Worm (Caenorhabditis elegans): ENCODE results near the gene srh-258.

Gene srh-258

DNA sequence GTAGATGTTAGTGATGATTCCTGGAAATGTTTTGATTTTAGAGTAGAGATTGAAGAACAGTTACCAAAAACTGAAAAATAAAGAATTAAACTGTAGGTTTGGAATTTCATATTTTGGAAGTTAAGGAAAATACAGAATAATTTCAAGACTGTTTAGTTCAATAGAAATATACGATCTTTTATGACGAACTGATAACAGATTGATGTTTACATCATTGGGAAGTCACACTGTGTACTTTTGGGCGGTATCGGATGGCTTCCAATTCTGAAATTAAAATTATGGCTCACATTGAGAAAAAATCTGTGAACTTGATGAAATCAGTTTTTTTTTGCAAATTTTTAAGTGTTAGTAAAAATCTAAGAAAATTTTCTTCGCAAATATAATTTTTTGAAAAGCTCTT, 27.5 kb downstream of the srh-258 start, which contains the start of gene T26H5.8:
Gene T26H5.8, minus strand, starts transcription at position 270 of the 400 bp plus-strand sequence.
- peak; percentile 17 for TF ChIP-seq aha-1 (tag)
- TF ChIP-seq ces-1 (GFP tag; optimal IDR thresholded peaks at IDR 0.05): no peak
- no peak for TF ChIP-seq set-16 (GFP tag; IDR thresholded peaks at IDR 0.05)
- no peak for TF ChIP-seq snpc-4 (tag; optimal IDR thresholded peaks at IDR 0.05)
- no peak for TF ChIP-seq jun-1 (tag; optimal IDR thresholded peaks at IDR 0.05)
- no peak for TF ChIP-seq daf-16 (GFP tag; optimal IDR thresholded peaks at IDR 0.05)
- peak; percentile 97 for TF ChIP-seq daf-16 (tag; optimal IDR thresholded peaks at IDR 0.05)
- peak; percentile 80 for TF ChIP-seq nhr-28 (tag; optimal IDR thresholded peaks at IDR 0.05)
- no peak for TF ChIP-seq R02D3.7 (tag; optimal IDR thresholded peaks at IDR 0.05)
- no peak for TF ChIP-seq daf-12 (tag; optimal IDR thresholded peaks at IDR 0.05)
- no peak for TF ChIP-seq zip-11 (GFP tag; IDR thresholded peaks at IDR 0.05)
- TF ChIP-seq pqm-1 (tag; optimal IDR thresholded peaks at IDR 0.05): peak; percentile 92
- no peak for TF ChIP-seq T26A8.4 (GFP tag; IDR thresholded peaks at IDR 0.05)
- TF ChIP-seq mdt-29 (GFP tag; IDR thresholded peaks at IDR 0.05): no peak
- peak; percentile 26 for TF ChIP-seq dve-1 (tag; optimal IDR thresholded peaks at IDR 0.05; ENCODE audit: insufficient read depth)
- no peak for TF ChIP-seq mdl-1 (tag; optimal IDR thresholded peaks at IDR 0.05)
- no peak for TF ChIP-seq lin-15B (tag; optimal IDR thresholded peaks at IDR 0.05)
- no peak for TF ChIP-seq F10B5.3 (tag; optimal IDR thresholded peaks at IDR 0.05)
- TF ChIP-seq Y75B8A.6 (GFP tag; IDR thresholded peaks at IDR 0.05): no peak

DNA sequence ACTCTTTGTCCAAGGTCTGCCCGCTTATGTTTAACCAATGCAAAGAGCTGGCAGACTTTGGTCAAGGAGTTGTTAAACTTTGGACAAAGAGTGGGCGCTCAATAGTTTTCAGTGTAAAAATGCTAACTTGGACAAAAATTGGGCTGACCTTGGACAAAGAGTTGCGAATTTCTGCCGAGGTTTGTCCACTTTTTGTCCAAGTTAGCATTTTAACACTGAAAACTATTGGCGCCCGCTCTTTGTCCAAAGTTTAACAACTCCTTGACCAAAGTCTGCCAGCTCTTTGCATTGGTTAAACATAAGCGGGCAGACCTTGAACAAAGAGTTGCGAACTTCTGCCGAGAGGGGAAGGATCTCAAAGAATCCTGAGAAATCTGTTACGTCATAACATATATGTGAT, 28.7 kb downstream of the srh-258 start:
- TF ChIP-seq aha-1 (tag) (peak; percentile 38), mxl-2 (GFP tag; conservative IDR thresholded peaks at IDR 0.05) (peak; percentile 56; the same call in 1 of the 2 replicates)

DNA sequence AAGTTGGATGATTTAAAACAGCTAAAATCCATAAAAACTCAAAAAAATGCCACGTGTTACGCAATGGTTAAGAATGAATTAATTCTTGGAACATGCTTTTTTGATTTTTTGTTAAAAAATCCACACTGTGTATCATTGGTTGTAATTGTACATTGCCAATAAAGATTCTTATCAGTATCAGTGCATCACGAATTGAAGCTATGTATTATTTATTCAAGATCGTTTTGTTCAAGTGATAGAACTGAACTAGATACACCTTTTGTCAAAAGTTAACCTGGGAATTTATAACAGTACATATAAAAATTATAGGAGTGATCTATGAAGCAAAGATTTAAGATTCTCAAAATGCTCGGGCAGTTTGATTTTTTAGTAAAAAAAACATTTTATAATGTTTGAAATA, 29.7 kb downstream of the srh-258 start:
- no peak for TF ChIP-seq mdl-1 (tag; optimal IDR thresholded peaks at IDR 0.05)
- TF ChIP-seq daf-16 (GFP tag; optimal IDR thresholded peaks at IDR 0.05): no peak
- TF ChIP-seq daf-16 (tag; optimal IDR thresholded peaks at IDR 0.05): peak; percentile 53
- TF ChIP-seq pqm-1 (tag; optimal IDR thresholded peaks at IDR 0.05): peak; percentile 57
- no peak for TF ChIP-seq nhr-102 (tag; optimal IDR thresholded peaks at IDR 0.05)
- TF ChIP-seq snpc-4 (tag; optimal IDR thresholded peaks at IDR 0.05): no peak

- no peak for TF ChIP-seq Y5F2A.4 (GFP tag; optimal IDR thresholded peaks at IDR 0.05)
- TF ChIP-seq unc-130 (GFP tag; optimal IDR thresholded peaks at IDR 0.05): no peak
- TF ChIP-seq nhr-41 (GFP tag; IDR thresholded peaks at IDR 0.05): no peak
- no peak for TF ChIP-seq R02D3.7 (tag; optimal IDR thresholded peaks at IDR 0.05)
- peak; percentile 51 for TF ChIP-seq dve-1 (tag; optimal IDR thresholded peaks at IDR 0.05; ENCODE audit: insufficient read depth)
- TF ChIP-seq daf-16 (GFP tag; optimal IDR thresholded peaks at IDR 0.05): no peak
- TF ChIP-seq daf-16 (tag; optimal IDR thresholded peaks at IDR 0.05): peak; percentile 71
- TF ChIP-seq nhr-28 (tag; optimal IDR thresholded peaks at IDR 0.05): peak; percentile 72
- TF ChIP-seq nhr-77 (tag; optimal IDR thresholded peaks at IDR 0.05): peak; percentile 10
- TF ChIP-seq nhr-48 (tag; optimal IDR thresholded peaks at IDR 0.05): peak; percentile 25
- no peak for TF ChIP-seq lin-38 (GFP tag; IDR thresholded peaks at IDR 0.05)
- peak; percentile 66 for TF ChIP-seq nhr-6 (tag; optimal IDR thresholded peaks at IDR 0.05)
- peak; percentile 88 for TF ChIP-seq pqm-1 (tag; optimal IDR thresholded peaks at IDR 0.05)
- TF ChIP-seq dmd-6 (GFP tag; IDR thresholded peaks at IDR 0.05): peak; percentile 95; the same call in 1 of the 2 replicates
Observed at ce11 chrV:15436133-15436532, 31.2 kb downstream of the srh-258 start.

DNA sequence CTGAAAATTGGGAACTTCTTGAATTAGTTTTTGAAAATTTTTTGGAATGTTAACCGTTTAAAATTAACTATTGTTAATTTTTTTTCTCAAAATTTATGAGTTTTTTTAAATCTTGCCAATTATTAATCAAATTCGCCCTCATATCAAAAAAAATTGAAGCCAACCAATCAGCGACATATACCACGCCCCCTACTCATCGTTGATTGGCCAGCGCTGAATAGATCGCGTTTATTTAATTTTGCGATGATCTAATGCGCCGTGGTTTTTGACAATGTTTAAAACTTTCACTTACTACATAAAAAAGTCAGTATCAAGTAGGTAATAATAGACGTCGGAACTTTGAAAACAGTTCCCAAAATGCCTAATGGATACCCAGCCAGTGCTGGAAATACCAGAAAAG, 37.4 kb downstream of the srh-258 start:
- TF ChIP-seq nhr-25 (tag; optimal IDR thresholded peaks at IDR 0.05; ENCODE audit: borderline replicate concordance, insufficient read depth): no peak
- no peak for TF ChIP-seq Y5F2A.4 (GFP tag; optimal IDR thresholded peaks at IDR 0.05)
- TF ChIP-seq gei-8 (GFP tag; optimal IDR thresholded peaks at IDR 0.05): no peak
- no peak for TF ChIP-seq unc-130 (GFP tag; optimal IDR thresholded peaks at IDR 0.05)
- no peak for TF ChIP-seq snpc-1.2 (GFP tag; IDR thresholded peaks at IDR 0.05)
- TF ChIP-seq nhr-76 (tag; optimal IDR thresholded peaks at IDR 0.05): no peak
- no peak for TF ChIP-seq saeg-2 (GFP tag; IDR thresholded peaks at IDR 0.05)
- TF ChIP-seq madf-5 (GFP tag; IDR thresholded peaks at IDR 0.05): no peak
